Worm (Caenorhabditis elegans): ENCODE data around the gene R151.8.

DNA sequence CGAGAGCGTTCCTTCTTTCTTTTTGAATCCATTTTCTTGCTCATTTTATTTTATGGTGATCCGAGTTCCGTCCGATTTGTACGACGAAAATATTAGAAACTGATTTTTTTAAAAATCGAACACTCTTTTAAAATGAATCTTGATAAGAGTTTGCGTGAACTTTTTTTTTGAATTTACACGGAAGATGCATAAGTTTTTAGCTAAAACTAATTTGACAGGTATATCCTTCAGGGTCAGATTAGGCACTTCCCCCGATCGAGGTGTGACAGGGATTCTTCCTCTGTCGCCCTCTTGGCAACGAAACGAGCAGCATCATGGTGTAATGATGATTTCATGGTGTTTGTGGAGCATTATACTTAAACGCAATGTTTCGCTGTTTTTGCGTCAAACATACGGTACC, 34.3 kb downstream of the R151.8 start, which contains the start of gene F37C12.18:
- TF ChIP-seq him-1 (tag; optimal IDR thresholded peaks at IDR 0.05), result no peak
- no peak for TF ChIP-seq W03F9.2 (tag; optimal IDR thresholded peaks at IDR 0.05)
- no peak for TF ChIP-seq dao-5 (tag; optimal IDR thresholded peaks at IDR 0.05)
